Fruit fly (Drosophila melanogaster) whole organism: ENCODE data around the gene Plc21C.

Experiments used
- Dll ChIP-seq: fragments of >200 bp; optimal IDR thresholded peaks from 2 replicates; lab custom pipeline; 2017
- EcR ChIP-seq, 2 experiments: fragments of >200 bp; optimal IDR thresholded peaks; 2 replicates each; lab custom pipeline; 2017; ENCODE audit warnings: missing biosample characterization in 2 of 2, missing genetic modification characterization in 2 of 2, missing genetic modification reagents in 2 of 2
- usp ChIP-seq: fragments of >200 bp; optimal IDR thresholded peaks from 2 replicates; lab custom pipeline; 2017; ENCODE audit warnings: missing biosample characterization, missing genetic modification characterization, mixed read lengths

- TF ChIP-seq EcR (GFP tag; optimal IDR thresholded peaks at IDR 0.05; lab: Kevin White, UChicago) (no peak), usp (GFP tag; lab: Kevin White, UChicago) (no peak), Dll (lab: Kevin White, UChicago) (no peak)
Observed at dm6 chr2L:268788-269187, 36.9 kb upstream of the Plc21C start, which contains the start of gene CG3345.
